Fruit fly (Drosophila melanogaster) whole organism, embryonic: ENCODE measurements around the gene vkg.

Experiments used
- CG11695 ChIP-seq: fragments of 200-800 bp; sonication (Bioruptor generic); IDR thresholded peaks from 3 replicates; pipeline ENCODE4 v1.3.6; 2022; ENCODE audit warnings: missing biosample characterization, missing genetic modification characterization
- CG12744 ChIP-seq: fragments of 200-800 bp; sonication (Bioruptor generic); optimal IDR thresholded peaks from 2 replicates; lab custom pipeline; 2016; ENCODE audit warnings: missing biosample characterization, missing genetic modification characterization
- CG13894 ChIP-seq: fragments of 200-800 bp; sonication (Bioruptor generic); optimal IDR thresholded peaks from 3 replicates; lab custom pipeline; 2018; ENCODE audit warnings: missing biosample characterization, mild to moderate bottlenecking, missing genetic modification characterization, moderate library complexity
- CG14050 ChIP-seq: fragments of 200-800 bp; sonication (Bioruptor generic); IDR thresholded peaks from 3 replicates; pipeline ENCODE4 v1.3.6; 2022; ENCODE audit warnings: missing biosample characterization, missing genetic modification characterization
- CG15601 ChIP-seq: fragments of 200-800 bp; sonication (Bioruptor generic); optimal IDR thresholded peaks from 3 replicates; lab custom pipeline; 2019; ENCODE audit warnings: missing biosample characterization, mild to moderate bottlenecking, missing genetic modification characterization, moderate library complexity
- CG1602 ChIP-seq: fragments of 200-800 bp; sonication (Bioruptor generic); optimal IDR thresholded peaks from 3 replicates; lab custom pipeline; 2016; ENCODE audit warnings: missing biosample characterization, missing genetic modification characterization
- CG17361 ChIP-seq: fragments of 200-800 bp; sonication (Bioruptor generic); IDR thresholded peaks from 3 replicates; pipeline ENCODE4 v1.3.6; 2022; ENCODE audit warnings: missing biosample characterization, missing genetic modification characterization
- CG18764 ChIP-seq: fragments of 200-800 bp; sonication (Bioruptor generic); optimal IDR thresholded peaks from 3 replicates; lab custom pipeline; 2016; ENCODE audit warnings: missing biosample characterization, missing genetic modification characterization
- CG34376 ChIP-seq: fragments of 200-800 bp; sonication (Bioruptor generic); optimal IDR thresholded peaks from 2 replicates; lab custom pipeline; 2018; ENCODE audit warnings: missing biosample characterization, mild to moderate bottlenecking, missing genetic modification characterization
- CG4282 ChIP-seq: fragments of 200-800 bp; sonication (Bioruptor generic); optimal IDR thresholded peaks from 2 replicates; lab custom pipeline; 2016; ENCODE audit warnings: missing biosample characterization, missing genetic modification characterization
- CG5180 ChIP-seq: fragments of 200-800 bp; sonication (Bioruptor generic); optimal IDR thresholded peaks from 3 replicates; lab custom pipeline; 2017; ENCODE audit warnings: missing biosample characterization, missing genetic modification characterization, mild to moderate bottlenecking, moderate library complexity, missing genetic modification reagents
- Ets65A ChIP-seq: fragments of 200-800 bp; sonication (Bioruptor generic); peaks from one replicate; lab custom pipeline; 2016; ENCODE audit warnings: missing biosample characterization, missing genetic modification characterization
- MESR4 ChIP-seq: fragments of 200-800 bp; sonication (Bioruptor generic); optimal IDR thresholded peaks from 2 replicates; lab custom pipeline; 2018; ENCODE audit warnings: missing biosample characterization, mild to moderate bottlenecking, missing genetic modification characterization, moderate library complexity
- Med ChIP-seq: fragments of 200-800 bp; sonication (Bioruptor generic); peaks from one replicate; lab custom pipeline; 2016; ENCODE audit warnings: missing biosample characterization, missing genetic modification characterization, mild to moderate bottlenecking, inconsistent platforms, moderate library complexity
- Sox102F ChIP-seq: fragments of 200-800 bp; sonication (Bioruptor generic); optimal IDR thresholded peaks from 2 replicates; lab custom pipeline; 2018; ENCODE audit warnings: missing biosample characterization, mild to moderate bottlenecking, missing genetic modification characterization, moderate library complexity
- Taf1 ChIP-seq: fragments of 200-800 bp; sonication (Bioruptor generic); IDR thresholded peaks from 2 replicates; pipeline ENCODE4 v1.3.6; 2022; ENCODE audit warnings: missing biosample characterization, missing genetic modification characterization
- Trl ChIP-seq, 3 experiments: fragments of >200 bp in 2 of 3; fragments of 200-800 bp in 1 of 3; sonication (Bioruptor generic) in 1 of 3; optimal IDR thresholded peaks; 2 replicates in 1 of 3; 3 replicates in 2 of 3; lab custom pipeline; 2016 to 2017; ENCODE audit warnings: missing biosample characterization in 1 of 3, missing genetic modification characterization in 1 of 3
- abd-A ChIP-seq: fragments of 200-800 bp; sonication (Bioruptor generic); optimal IDR thresholded peaks from 3 replicates; lab custom pipeline; 2019; ENCODE audit warnings: missing biosample characterization, mild to moderate bottlenecking, missing genetic modification characterization, moderate library complexity
- bbx ChIP-seq: fragments of 200-800 bp; sonication (Bioruptor generic); IDR thresholded peaks from 2 replicates; pipeline ENCODE4 v1.3.6; 2022; ENCODE audit warnings: missing biosample characterization, missing genetic modification characterization; ENCODE audit not compliant: partially characterized antibody
- cad ChIP-seq: fragments of >200 bp; optimal IDR thresholded peaks from 2 replicates; lab custom pipeline; 2017; ENCODE audit warnings: missing biosample characterization, missing genetic modification characterization
- chinmo ChIP-seq: fragments of 200-800 bp; sonication (Bioruptor generic); IDR thresholded peaks from 4 replicates; pipeline ENCODE4 v1.3.6; 2022; ENCODE audit warnings: missing biosample characterization, missing genetic modification characterization; ENCODE audit not compliant: partially characterized antibody
- crp ChIP-seq, 2 experiments: fragments of 200-800 bp; sonication (Bioruptor generic); optimal IDR thresholded peaks; 2 replicates in 1 of 2; 3 replicates in 1 of 2; lab custom pipeline; 2017; ENCODE audit warnings: missing biosample characterization in 2 of 2, missing genetic modification characterization in 2 of 2, mild to moderate bottlenecking in 1 of 2, moderate library complexity in 1 of 2
- ewg ChIP-seq: fragments of 200-800 bp; sonication (Bioruptor generic); optimal IDR thresholded peaks from 3 replicates; lab custom pipeline; 2017; ENCODE audit warnings: mild to moderate bottlenecking, missing biosample characterization, missing genetic modification reagents, missing genetic modification characterization
- gcm ChIP-seq: fragments of 200-800 bp; sonication (Bioruptor generic); optimal IDR thresholded peaks from 2 replicates; lab custom pipeline; 2019; ENCODE audit warnings: missing biosample characterization, mild to moderate bottlenecking, missing genetic modification characterization, moderate library complexity
- ham ChIP-seq: fragments of 200-800 bp; sonication (Bioruptor generic); IDR thresholded peaks from 2 replicates; pipeline ENCODE4 v1.3.6; 2022; ENCODE audit warnings: missing biosample characterization, missing genetic modification characterization
- lbe ChIP-seq: fragments of 200-800 bp; sonication (Bioruptor generic); optimal IDR thresholded peaks from 2 replicates; lab custom pipeline; 2016; ENCODE audit warnings: missing biosample characterization, mild to moderate bottlenecking, missing genetic modification characterization
- nerfin-2 ChIP-seq: fragments of 200-800 bp; sonication (Bioruptor generic); IDR thresholded peaks from 2 replicates; pipeline ENCODE4 v1.3.6; 2022; ENCODE audit warnings: missing biosample characterization, missing genetic modification characterization; ENCODE audit not compliant: partially characterized antibody
- pzg ChIP-seq: fragments of 200-800 bp; sonication (Bioruptor generic); optimal IDR thresholded peaks from 3 replicates; lab custom pipeline; 2018; ENCODE audit warnings: missing biosample characterization, mild to moderate bottlenecking, missing genetic modification characterization, moderate library complexity
- sens ChIP-seq: fragments of 200-800 bp; sonication (Bioruptor generic); peaks from one replicate; lab custom pipeline; 2016; ENCODE audit warnings: missing biosample characterization, missing genetic modification characterization
- seq ChIP-seq: fragments of 200-800 bp; sonication (Bioruptor generic); IDR thresholded peaks from 2 replicates; pipeline ENCODE4 v1.3.6; 2022; ENCODE audit warnings: missing biosample characterization, missing genetic modification characterization
- stwl ChIP-seq: fragments of 200-800 bp; sonication (Bioruptor generic); optimal IDR thresholded peaks from 3 replicates; lab custom pipeline; 2018; ENCODE audit warnings: missing biosample characterization, mild to moderate bottlenecking, missing genetic modification characterization, moderate library complexity
- ttk ChIP-seq: fragments of 200-800 bp; sonication (Bioruptor generic); IDR thresholded peaks from 2 replicates; pipeline ENCODE4 v2.1.2; 2022; ENCODE audit warnings: missing biosample characterization, missing genetic modification characterization
- zf30C ChIP-seq: fragments of 200-800 bp; sonication (Bioruptor generic); optimal IDR thresholded peaks from 3 replicates; lab custom pipeline; 2018; ENCODE audit warnings: missing biosample characterization, mild to moderate bottlenecking, missing genetic modification characterization
- zfh2 ChIP-seq: fragments of 200-800 bp; sonication (Bioruptor generic); optimal IDR thresholded peaks from 2 replicates; lab custom pipeline; 2016; ENCODE audit warnings: missing biosample characterization, missing genetic modification characterization

Gene vkg

dm6 chr2L:5050825-5051224 lies 22.8 kb upstream of the vkg start, which contains the start of gene CG9121:
Gene CG9121, minus strand, starts transcription at chr2L:5051062.
- TF ChIP-seq lbe (GFP tag; lab: Kevin White, UChicago) = no peak
- TF ChIP-seq CG18764 (GFP tag; lab: Kevin White, UChicago) = no peak
- TF ChIP-seq sens = peak; percentile 12
- TF ChIP-seq CG13894 (tag; lab: Kevin White, UChicago) = no peak
- TF ChIP-seq nerfin-2 (GFP tag; lab: Robert Waterston, UW) = no peak
- TF ChIP-seq seq (GFP tag; lab: Robert Waterston, UW) = peak; percentile 64; the same call in 1 of the 2 replicates
- TF ChIP-seq CG11695 (GFP tag; lab: Robert Waterston, UW) = no peak
- TF ChIP-seq zfh2 = no peak
- no peak for TF ChIP-seq CG4282 (GFP tag; lab: Kevin White, UChicago)
- no peak for TF ChIP-seq ham (GFP tag; lab: Robert Waterston, UW)
- TF ChIP-seq MESR4 (GFP tag; lab: Kevin White, UChicago) = peak; percentile 47
- peak; percentile 9 for TF ChIP-seq Med (GFP tag; lab: Kevin White, UChicago)
- peak in 1 of 2 experiments; percentile 48 for TF ChIP-seq crp (GFP tag; optimal IDR thresholded peaks at IDR 0.05; lab: Kevin White, UChicago)
- TF ChIP-seq ewg (GFP tag; lab: Kevin White, UChicago) = peak; percentile 91
- TF ChIP-seq cad (GFP tag; lab: Kevin White, UChicago) = no peak
- TF ChIP-seq CG12744 (GFP tag; lab: Kevin White, UChicago) = no peak
- peak; percentile 67 for TF ChIP-seq abd-A (tag; lab: Kevin White, UChicago)
- TF ChIP-seq chinmo (GFP tag; lab: Robert Waterston, UW) = peak; percentile 71; the same call in 1 of the 4 replicates
- TF ChIP-seq CG14050 (GFP tag; lab: Robert Waterston, UW) = no peak
- TF ChIP-seq pzg = peak; percentile 7
- TF ChIP-seq Trl (optimal IDR thresholded peaks at IDR 0.05; lab: Kevin White, UChicago) = no peak
- TF ChIP-seq Trl (GFP tag; optimal IDR thresholded peaks at IDR 0.05; lab: Kevin White, UChicago) = no peak
- TF ChIP-seq CG34376 (GFP tag; lab: Kevin White, UChicago) = no peak

dm6 chr2L:5049974-5050373 lies 22.0 kb upstream of the vkg start:
- TF ChIP-seq ttk (GFP tag; lab: Robert Waterston, UW) = peak; percentile 38; the same call in 1 of the 2 replicates
- 0 out of 2 replicates have a peak, but pooled peaks have one; percentile 15 for TF ChIP-seq bbx
- peak; percentile 93 for TF ChIP-seq CG5180 (GFP tag; lab: Kevin White, UChicago)
- TF ChIP-seq Sox102F = no peak
- no peak for TF ChIP-seq Taf1 (GFP tag; lab: Robert Waterston, UW)
- peak; percentile 67 for TF ChIP-seq zf30C
- TF ChIP-seq CG15601 (tag; lab: Kevin White, UChicago) = peak; percentile 29

- TF ChIP-seq CG17361 (GFP tag; lab: Robert Waterston, UW) = no peak
- TF ChIP-seq CG1602 (GFP tag; lab: Kevin White, UChicago) = no peak
- TF ChIP-seq stwl (tag; lab: Kevin White, UChicago) = no peak
- no peak for TF ChIP-seq zf30C
- peak; percentile 11 for TF ChIP-seq gcm
- TF ChIP-seq Ets65A (GFP tag; lab: Kevin White, UChicago) = peak; percentile 93
Observed at dm6 chr2L:5046261-5046660, 18.3 kb upstream of the vkg start.
